Worm (Caenorhabditis elegans) whole organism, late embryonic: ENCODE measurements around the gene pir-1.

ENCODE experiments used
- ama-1 ChIP-seq: fragments of 150-350 bp; optimal IDR thresholded peaks from 2 replicates; lab custom pipeline; 2014
- ceh-14 ChIP-seq: sonication (generic microtip); optimal IDR thresholded peaks from 2 replicates; lab custom pipeline; 2016; ENCODE audit warnings: missing genotype, missing genetic modification characterization, missing compliant biosample characterization
- fkh-10 ChIP-seq: fragments of 150-350 bp; optimal IDR thresholded peaks from 2 replicates; lab custom pipeline; 2014; ENCODE audit warnings: missing biosample characterization, missing genetic modification reagents, missing genetic modification characterization
- gmeb-2 ChIP-seq: sonication (generic microtip); optimal IDR thresholded peaks from 2 replicates; lab custom pipeline; 2016; ENCODE audit warnings: missing genetic modification characterization, inconsistent platforms, missing compliant biosample characterization
- pha-4 ChIP-seq: fragments of 150-350 bp; optimal IDR thresholded peaks from 2 replicates; lab custom pipeline; 2018; ENCODE audit warnings: missing biosample characterization, missing genetic modification reagents, missing genetic modification characterization
- rnt-1 ChIP-seq: sonication (generic microtip); optimal IDR thresholded peaks from 2 replicates; lab custom pipeline; 2016; ENCODE audit warnings: missing genetic modification characterization, missing compliant biosample characterization

DNA sequence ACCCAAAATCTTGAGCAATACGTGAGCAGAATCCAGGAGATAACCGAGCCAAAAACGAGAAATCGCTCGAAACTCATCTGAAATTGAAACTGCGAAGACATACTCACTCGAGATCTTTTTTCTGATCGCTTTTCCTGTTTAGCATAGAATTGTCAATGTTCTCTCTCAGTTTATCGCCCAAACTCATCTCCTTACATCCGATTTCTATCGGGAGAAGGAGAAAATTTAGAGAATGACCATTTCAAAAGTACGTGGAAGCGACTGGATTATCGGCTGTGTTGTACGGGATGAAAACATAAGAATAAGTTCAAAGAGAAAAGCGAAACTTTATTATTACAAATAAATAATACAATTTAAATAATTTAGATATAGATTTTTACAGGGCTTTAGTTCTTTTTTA lies 4.3 kb upstream of the pir-1 start, which contains the start of gene T23G7.2:
- TF ChIP-seq gmeb-2 (tag; lab: Kevin White, UChicago), result no peak
- no peak for TF ChIP-seq ceh-14 (tag; lab: Kevin White, UChicago)
- no peak for TF ChIP-seq fkh-10 (GFP tag; lab: Kevin White, UChicago)
- TF ChIP-seq rnt-1 (tag; lab: Kevin White, UChicago), result no peak
- no peak for TF ChIP-seq ama-1 (lab: Kevin White, UChicago)
- TF ChIP-seq pha-4 (tag; lab: Kevin White, UChicago), result no peak
